Fruit fly (Drosophila melanogaster): ENCODE measurements around the gene eg.

Gene eg

dm6 chr3L:21859299-21860052 lies 51.0 kb downstream of the eg start (continued):
- peak; percentile 12 for TF ChIP-seq CG12104 (GFP tag; optimal IDR thresholded peaks at IDR 0.05)
- no peak for TF ChIP-seq pfk (GFP tag; optimal IDR thresholded peaks at IDR 0.05)
- no peak for TF ChIP-seq salm (tag; optimal IDR thresholded peaks at IDR 0.05)
- no peak for TF ChIP-seq CG6689 (GFP tag; IDR thresholded peaks at IDR 0.05)
- no peak for TF ChIP-seq Six4 (GFP tag; optimal IDR thresholded peaks at IDR 0.05)
- TF ChIP-seq gsb-n (tag; optimal IDR thresholded peaks at IDR 0.05), result no peak
- no peak for TF ChIP-seq tap (tag; optimal IDR thresholded peaks at IDR 0.05)
- TF ChIP-seq CG14667 (GFP tag; IDR thresholded peaks at IDR 0.05), result no peak
- peak; percentile 65 for TF ChIP-seq dmrt99B (tag; optimal IDR thresholded peaks at IDR 0.05)
- TF ChIP-seq CG16863 (GFP tag; optimal IDR thresholded peaks at IDR 0.05), result no peak
- no peak for TF ChIP-seq CG14441 (GFP tag; IDR thresholded peaks at IDR 0.05)
- TF ChIP-seq Ravus (GFP tag; IDR thresholded peaks at IDR 0.05), result no peak
- TF ChIP-seq Fer1 (GFP tag; optimal IDR thresholded peaks at IDR 0.05), result peak; percentile 34
- no peak for TF ChIP-seq CG9797 (GFP tag; optimal IDR thresholded peaks at IDR 0.05)
- peak; percentile 24 for TF ChIP-seq CG4424 (GFP tag; optimal IDR thresholded peaks at IDR 0.05)
- no peak for TF ChIP-seq nau (GFP tag; optimal IDR thresholded peaks at IDR 0.05)
- 0 out of 2 replicates have a peak, but pooled peaks have one; percentile 4 for TF ChIP-seq Rfx (GFP tag; IDR thresholded peaks at IDR 0.05)
- TF ChIP-seq toy (GFP tag; IDR thresholded peaks at IDR 0.05), result no peak
- no peak for TF ChIP-seq Dad (GFP tag; optimal IDR thresholded peaks at IDR 0.05)
- no peak for TF ChIP-seq mld (GFP tag; IDR thresholded peaks at IDR 0.05; ENCODE audit: partially characterized antibody)
- TF ChIP-seq CG12071 (GFP tag; optimal IDR thresholded peaks at IDR 0.05), result no peak
- no peak for TF ChIP-seq CG10462 (GFP tag; optimal IDR thresholded peaks at IDR 0.05)
- no peak for TF ChIP-seq CG4730 (GFP tag; IDR thresholded peaks at IDR 0.05)
- TF ChIP-seq maf-S (GFP tag; optimal IDR thresholded peaks at IDR 0.05), result no peak
- no peak for TF ChIP-seq CG8765 (GFP tag; IDR thresholded peaks at IDR 0.05)
- peak; percentile 33 for TF ChIP-seq NfI (GFP tag; optimal IDR thresholded peaks at IDR 0.05)
- no peak for TF ChIP-seq jing (GFP tag; optimal IDR thresholded peaks at IDR 0.05)
- TF ChIP-seq Hr51 (GFP tag; optimal IDR thresholded peaks at IDR 0.05), result peak in 1 of 2 experiments; percentile 62
- TF ChIP-seq CG32532 (GFP tag; IDR thresholded peaks at IDR 0.05), result no peak
- TF ChIP-seq Hand (GFP tag; optimal IDR thresholded peaks at IDR 0.05), result peak; percentile 22
- no peak for TF ChIP-seq CG7963 (GFP tag; IDR thresholded peaks at IDR 0.05; ENCODE audit: partially characterized antibody)
- peak; percentile 51 for TF ChIP-seq BtbVII (GFP tag; optimal IDR thresholded peaks at IDR 0.05)
- TF ChIP-seq CG18619 (GFP tag; optimal IDR thresholded peaks at IDR 0.05), result peak; percentile 39
- TF ChIP-seq pb (GFP tag; optimal IDR thresholded peaks at IDR 0.05), result no peak
- no peak for TF ChIP-seq sima (GFP tag; optimal IDR thresholded peaks at IDR 0.05)
- no peak for TF ChIP-seq CG30020 (tag; optimal IDR thresholded peaks at IDR 0.05)
- TF ChIP-seq twi (tag; optimal IDR thresholded peaks at IDR 0.05), result no peak
- TF ChIP-seq cato (GFP tag; optimal IDR thresholded peaks at IDR 0.05; ENCODE audit: borderline replicate concordance), result no peak
- TF ChIP-seq Trl (optimal IDR thresholded peaks at IDR 0.05), result no peak
- TF ChIP-seq Trl (GFP tag; optimal IDR thresholded peaks at IDR 0.05), result no peak
- TF ChIP-seq lab (GFP tag; optimal IDR thresholded peaks at IDR 0.05), result peak; percentile 68
- no peak for TF ChIP-seq Vsx1 (GFP tag; optimal IDR thresholded peaks at IDR 0.05)
- no peak for TF ChIP-seq jumu (GFP tag; optimal IDR thresholded peaks at IDR 0.05)
- no peak for TF ChIP-seq dm (GFP tag; optimal IDR thresholded peaks at IDR 0.05)
- no peak for TF ChIP-seq otp (GFP tag; IDR thresholded peaks at IDR 0.05)
- TF ChIP-seq HmgZ (tag; optimal IDR thresholded peaks at IDR 0.05), result no peak
- TF ChIP-seq Hmr (GFP tag; optimal IDR thresholded peaks at IDR 0.05), result peak; percentile 64
- TF ChIP-seq Chrac-16 (GFP tag; optimal IDR thresholded peaks at IDR 0.05), result no peak
- TF ChIP-seq CG15696 (tag; optimal IDR thresholded peaks at IDR 0.05), result no peak
- TF ChIP-seq CG9215 (GFP tag; IDR thresholded peaks at IDR 0.05), result peak; percentile 8; the same call in 1 of the 2 replicates

All from whole organism, embryonic.